Worm (Caenorhabditis elegans) whole organism, young adult: Measurements from ENCODE around the gene ZK154.4.

Source experiments
- C06A6.2 ChIP-seq: fragments of 200-800 bp; sonication (Bioruptor generic); conservative IDR thresholded peaks from 2 replicates; pipeline ENCODE4 v1.3.6; 2022; ENCODE audit warnings: missing genetic modification characterization, missing compliant biosample characterization
- F39B2.1 ChIP-seq: fragments of 200-800 bp; sonication (Bioruptor generic); IDR thresholded peaks from 2 replicates; pipeline ENCODE4 v1.3.6; 2022; ENCODE audit warnings: missing genetic modification reagents, missing genetic modification characterization, missing compliant biosample characterization
- K12H6.12 ChIP-seq: fragments of 200-800 bp; sonication (Bioruptor generic); optimal IDR thresholded peaks from 2 replicates; lab custom pipeline; 2018; ENCODE audit warnings: mild to moderate bottlenecking, missing genetic modification characterization, missing compliant biosample characterization
- T26A5.8 ChIP-seq: sonication (generic microtip); optimal IDR thresholded peaks from 2 replicates; lab custom pipeline; 2016; ENCODE audit warnings: missing genetic modification characterization, missing compliant biosample characterization
- ZK185.1 ChIP-seq: sonication (generic microtip); optimal IDR thresholded peaks from 2 replicates; lab custom pipeline; 2016; ENCODE audit warnings: mild to moderate bottlenecking, missing genetic modification characterization, missing compliant biosample characterization; ENCODE audit not compliant: poor library complexity, severe bottlenecking
- attf-3 ChIP-seq: fragments of 200-800 bp; sonication (Bioruptor generic); conservative IDR thresholded peaks from 2 replicates; pipeline ENCODE4 v1.3.6; 2022; ENCODE audit warnings: missing genetic modification reagents, missing genetic modification characterization, missing compliant biosample characterization
- attf-6 ChIP-seq: fragments of 200-800 bp; sonication (Bioruptor generic); IDR thresholded peaks from 2 replicates; pipeline ENCODE4 v1.3.6; 2022; ENCODE audit warnings: missing genetic modification reagents, missing genetic modification characterization, missing compliant biosample characterization
- cebp-1 ChIP-seq, 2 experiments: fragments of 200-800 bp in 1 of 2; sonication (Bioruptor generic) in 1 of 2; sonication (generic microtip) in 1 of 2; IDR thresholded peaks in 1 of 2; optimal IDR thresholded peaks in 1 of 2; 2 replicates each; pipeline versions ENCODE4 v1.3.6 to Lab custom; 2017 to 2022; ENCODE audit warnings: missing compliant biosample characterization in 2 of 2, missing genetic modification characterization in 2 of 2, mild to moderate bottlenecking in 1 of 2, missing genetic modification reagents in 1 of 2, moderate library complexity in 1 of 2
- ceh-91 ChIP-seq: fragments of 200-800 bp; sonication (Bioruptor generic); IDR thresholded peaks from 2 replicates; pipeline ENCODE4 v1.3.6; 2022; ENCODE audit warnings: missing genetic modification reagents, missing genetic modification characterization, missing compliant biosample characterization
- dox-1 ChIP-seq: fragments of 200-800 bp; sonication (Bioruptor generic); IDR thresholded peaks from 2 replicates; pipeline ENCODE4 v1.3.6; 2022; ENCODE audit warnings: missing genetic modification reagents, missing genetic modification characterization, missing compliant biosample characterization
- dpff-1 ChIP-seq: sonication (generic microtip); optimal IDR thresholded peaks from 2 replicates; lab custom pipeline; 2017; ENCODE audit warnings: mild to moderate bottlenecking, missing genetic modification characterization, missing compliant biosample characterization
- efl-1 ChIP-seq: fragments of 150-350 bp; optimal IDR thresholded peaks from 2 replicates; lab custom pipeline; 2014; ENCODE audit warnings: missing biosample characterization, missing genetic modification reagents, missing genetic modification characterization
- egl-44 ChIP-seq: fragments of 200-800 bp; sonication (Bioruptor generic); IDR thresholded peaks from 2 replicates; pipeline ENCODE4 v1.3.6; 2022; ENCODE audit warnings: missing genetic modification reagents, missing genetic modification characterization, missing compliant biosample characterization
- egrh-3 ChIP-seq: fragments of 200-800 bp; sonication (Bioruptor generic); IDR thresholded peaks from 2 replicates; pipeline ENCODE4 v1.3.6; 2022; ENCODE audit warnings: missing genetic modification reagents, missing genetic modification characterization, missing compliant biosample characterization
- him-1 ChIP-seq: sonication (generic microtip); optimal IDR thresholded peaks from 2 replicates; lab custom pipeline; 2016; ENCODE audit warnings: missing genotype, missing genetic modification reagents, missing genetic modification characterization, missing compliant biosample characterization
- hmg-1.2 ChIP-seq: fragments of 200-800 bp; sonication (Bioruptor generic); IDR thresholded peaks from 2 replicates; pipeline ENCODE4 v1.3.6; 2022; ENCODE audit warnings: missing genetic modification reagents, missing genetic modification characterization, missing compliant biosample characterization
- hmg-20 ChIP-seq: fragments of 200-800 bp; sonication (Bioruptor generic); IDR thresholded peaks from 2 replicates; pipeline ENCODE4 v1.3.6; 2022; ENCODE audit warnings: missing genetic modification reagents, missing genetic modification characterization, missing compliant biosample characterization
- let-607 ChIP-seq, 2 experiments: fragments of 200-800 bp in 1 of 2; sonication (Bioruptor generic) in 1 of 2; sonication (generic microtip) in 1 of 2; optimal IDR thresholded peaks; 2 replicates each; lab custom pipeline; 2016 to 2018; ENCODE audit warnings: mild to moderate bottlenecking in 2 of 2, missing compliant biosample characterization in 2 of 2, missing genetic modification characterization in 2 of 2, moderate library complexity in 2 of 2, missing genotype in 1 of 2
- lin-35 ChIP-seq, 3 experiments: fragments of 150-350 bp in 2 of 3; sonication (generic microtip) in 1 of 3; optimal IDR thresholded peaks; 2 replicates each; lab custom pipeline; 2014 to 2018; ENCODE audit warnings: missing biosample characterization in 3 of 3, missing genetic modification characterization in 3 of 3, missing genetic modification reagents in 3 of 3
- lin-40 ChIP-seq: sonication (generic microtip); optimal IDR thresholded peaks from 2 replicates; lab custom pipeline; 2016; ENCODE audit warnings: missing genetic modification characterization, mild to moderate bottlenecking, missing compliant biosample characterization, missing genotype, missing genetic modification reagents
- madf-3 ChIP-seq: fragments of 200-800 bp; sonication (Bioruptor generic); IDR thresholded peaks from 2 replicates; pipeline ENCODE4 v1.3.6; 2022; ENCODE audit warnings: missing genetic modification reagents, missing genetic modification characterization, missing compliant biosample characterization
- madf-6 ChIP-seq: fragments of 200-800 bp; sonication (Bioruptor generic); IDR thresholded peaks from 2 replicates; pipeline ENCODE4 v1.3.6; 2022; ENCODE audit warnings: missing genetic modification reagents, missing genetic modification characterization, missing compliant biosample characterization
- madf-8 ChIP-seq: fragments of 200-800 bp; sonication (Bioruptor generic); conservative IDR thresholded peaks from 2 replicates; pipeline ENCODE4 v1.3.6; 2022; ENCODE audit warnings: missing genetic modification reagents, missing genetic modification characterization, missing compliant biosample characterization
- mcd-1 ChIP-seq: fragments of 200-800 bp; sonication (Bioruptor generic); IDR thresholded peaks from 2 replicates; pipeline ENCODE4 v1.3.6; 2022; ENCODE audit warnings: missing genetic modification reagents, missing genetic modification characterization, missing compliant biosample characterization
- mes-4 ChIP-seq: sonication (generic microtip); optimal IDR thresholded peaks from 2 replicates; lab custom pipeline; 2016; ENCODE audit warnings: missing genotype, missing genetic modification characterization, missing compliant biosample characterization
- mxl-1 ChIP-seq: sonication (generic microtip); optimal IDR thresholded peaks from 2 replicates; lab custom pipeline; 2016; ENCODE audit warnings: missing genetic modification characterization, missing compliant biosample characterization
- nhr-80 ChIP-seq: sonication (generic microtip); optimal IDR thresholded peaks from 2 replicates; lab custom pipeline; 2016; ENCODE audit warnings: missing genetic modification characterization, missing compliant biosample characterization
- nhr-90 ChIP-seq: sonication (generic microtip); optimal IDR thresholded peaks from 2 replicates; lab custom pipeline; 2016; ENCODE audit warnings: missing genotype, mild to moderate bottlenecking, missing genetic modification characterization, missing compliant biosample characterization
- pbrm-1 ChIP-seq: fragments of 200-800 bp; sonication (Bioruptor generic); IDR thresholded peaks from 2 replicates; pipeline ENCODE4 v1.3.6; 2022; ENCODE audit warnings: missing genetic modification reagents, missing genetic modification characterization, missing compliant biosample characterization
- rcor-1 ChIP-seq: fragments of 200-800 bp; sonication (Bioruptor generic); IDR thresholded peaks from 2 replicates; pipeline ENCODE4 v1.3.6; 2022; ENCODE audit warnings: missing genetic modification reagents, missing genetic modification characterization, missing compliant biosample characterization
- rec-8 ChIP-seq, 2 experiments: sonication (generic microtip); optimal IDR thresholded peaks; 2 replicates each; lab custom pipeline; 2016; ENCODE audit warnings: mild to moderate bottlenecking in 2 of 2, missing genetic modification characterization in 2 of 2, missing genetic modification reagents in 2 of 2, missing genotype in 2 of 2, missing biosample characterization in 1 of 2, missing compliant biosample characterization in 1 of 2, moderate library complexity in 1 of 2
- repo-1 ChIP-seq: sonication (generic microtip); optimal IDR thresholded peaks from 2 replicates; lab custom pipeline; 2017; ENCODE audit warnings: mild to moderate bottlenecking, missing genetic modification characterization, missing compliant biosample characterization
- sdz-38 ChIP-seq: sonication (generic microtip); optimal IDR thresholded peaks from 2 replicates; lab custom pipeline; 2016; ENCODE audit warnings: missing genotype, missing genetic modification characterization, missing compliant biosample characterization
- sea-2 ChIP-seq: fragments of 200-800 bp; sonication (Bioruptor generic); IDR thresholded peaks from 2 replicates; pipeline ENCODE4 v1.3.6; 2022; ENCODE audit warnings: missing genetic modification characterization, missing compliant biosample characterization
- somi-1 ChIP-seq: fragments of 200-800 bp; sonication (Bioruptor generic); optimal IDR thresholded peaks from 2 replicates; lab custom pipeline; 2018; ENCODE audit warnings: mild to moderate bottlenecking, missing genetic modification characterization, missing compliant biosample characterization
- tbp1 ChIP-seq: fragments of 200-800 bp; sonication (Bioruptor generic); optimal IDR thresholded peaks from 2 replicates; lab custom pipeline; 2018; ENCODE audit warnings: mild to moderate bottlenecking, missing genetic modification characterization, missing compliant biosample characterization
- tbx-9 ChIP-seq: sonication (generic microtip); optimal IDR thresholded peaks from 2 replicates; lab custom pipeline; 2016; ENCODE audit warnings: borderline replicate concordance, missing genetic modification characterization, inconsistent platforms, missing compliant biosample characterization
- tlf-1 ChIP-seq: fragments of 200-800 bp; sonication (Bioruptor generic); optimal IDR thresholded peaks from 2 replicates; lab custom pipeline; 2018; ENCODE audit warnings: mild to moderate bottlenecking, missing genetic modification characterization, missing compliant biosample characterization
- xnd-1 ChIP-seq: sonication (generic microtip); optimal IDR thresholded peaks from 2 replicates; lab custom pipeline; 2016; ENCODE audit warnings: missing genotype, missing genetic modification reagents, missing genetic modification characterization, missing compliant biosample characterization
- zfh-2 ChIP-seq: fragments of 200-800 bp; sonication (Bioruptor generic); conservative IDR thresholded peaks from 2 replicates; pipeline ENCODE4 v1.3.6; 2022; ENCODE audit warnings: missing genetic modification reagents, missing genetic modification characterization, missing compliant biosample characterization
- ztf-25 ChIP-seq: fragments of 200-800 bp; sonication (Bioruptor generic); IDR thresholded peaks from 2 replicates; pipeline ENCODE4 v1.3.6; 2022; ENCODE audit warnings: missing genetic modification reagents, missing genetic modification characterization, missing compliant biosample characterization

The ZK154.4 gene

DNA sequence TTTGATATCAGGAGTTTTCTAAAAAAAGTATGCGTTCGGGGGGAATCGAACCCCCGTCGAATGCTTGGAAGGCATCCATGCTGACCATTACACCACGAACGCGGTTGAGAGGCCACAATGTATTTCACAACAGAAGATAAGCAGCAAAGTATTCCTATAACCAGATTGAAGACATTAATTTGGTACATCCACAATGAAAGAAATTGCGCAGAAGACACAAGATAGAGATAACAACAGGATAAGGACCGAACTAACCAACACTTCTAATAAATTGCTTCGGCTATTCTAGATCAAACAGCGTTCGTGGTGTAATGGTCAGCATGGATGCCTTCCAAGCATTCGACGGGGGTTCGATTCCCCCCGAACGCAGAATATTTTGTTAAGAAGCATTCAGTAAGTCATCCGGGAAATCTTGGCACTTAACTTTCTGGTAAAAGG lies 12.1 kb upstream of the ZK154.4 start (continued):
- TF ChIP-seq hmg-20 (GFP tag; lab: Robert Waterston, UW) (peak; percentile 17; the same call in 1 of the 2 replicates), nhr-80 (tag; lab: Kevin White, UChicago) (peak; percentile 18)

DNA sequence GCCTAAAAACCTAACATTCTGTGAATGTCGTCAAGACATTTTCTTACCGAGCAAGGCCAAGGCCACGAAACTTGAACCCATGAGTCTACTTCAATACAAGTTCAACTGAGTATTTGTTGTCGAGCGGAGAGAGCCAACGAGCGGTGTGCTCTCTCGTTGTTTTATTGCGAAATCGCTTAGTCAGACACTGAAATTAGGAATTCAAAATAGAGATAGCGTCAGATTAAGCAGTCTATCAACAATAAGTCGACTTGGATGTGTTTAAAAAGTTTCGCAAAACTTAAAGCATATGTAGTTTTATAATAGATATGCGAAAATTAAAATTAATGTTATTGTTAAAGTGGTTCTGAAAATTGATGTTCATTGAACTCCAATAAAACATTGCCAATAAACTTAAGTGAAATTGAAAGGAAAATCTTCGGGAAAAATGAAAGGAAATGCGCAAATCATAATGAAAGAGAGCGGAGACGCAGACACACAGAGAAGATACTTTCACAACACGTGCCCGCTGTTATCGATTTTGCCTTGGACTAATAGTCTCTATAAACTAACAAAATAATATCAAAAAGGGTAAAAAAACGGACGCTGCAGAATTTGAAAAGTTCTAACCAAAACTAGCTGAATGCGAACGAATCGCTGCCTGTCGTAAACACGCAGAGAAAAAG lies 11.3 kb upstream of the ZK154.4 start, which contains the start of gene ZK154.6:
ZK154.6 (minus strand) TSS at position 187 of the 665 bp plus-strand sequence.
- TF ChIP-seq cebp-1 (GFP tag; IDR thresholded peaks at IDR 0.05; lab: Robert Waterston, UW) (peak; percentile 86), cebp-1 (tag; optimal IDR thresholded peaks at IDR 0.05; lab: Kevin White, UChicago) (peak; percentile 97), hmg-1.2 (GFP tag; lab: Robert Waterston, UW) (peak; percentile 50; the same call in 1 of the 2 replicates), ZK185.1 (tag; lab: Kevin White, UChicago) (peak; percentile 18), madf-3 (GFP tag; lab: Robert Waterston, UW) (no peak), dpff-1 (no peak), lin-40 (tag; lab: Kevin White, UChicago) (no peak)

DNA sequence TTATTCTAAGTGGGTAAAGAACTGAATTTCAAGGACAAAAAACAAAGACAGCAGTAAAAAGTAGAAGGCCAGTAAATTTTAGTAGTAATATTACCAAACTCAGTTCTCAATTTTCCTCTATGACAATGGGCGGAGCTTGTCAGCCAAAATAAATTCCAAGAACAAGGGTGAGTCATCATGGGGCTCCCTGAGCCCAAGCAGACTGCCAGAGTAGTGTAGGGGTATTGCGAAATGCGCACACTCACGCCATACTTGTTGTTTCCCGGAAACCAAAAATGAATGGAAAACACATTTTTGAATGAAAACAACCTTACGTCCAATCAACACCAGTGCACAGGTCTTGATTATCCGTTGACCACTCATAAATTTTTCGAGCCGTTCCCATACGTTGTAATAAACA lies 9.6 kb upstream of the ZK154.4 start:
- TF ChIP-seq hmg-1.2 (GFP tag; lab: Robert Waterston, UW) (no peak), egl-44 (no peak), mxl-1 (tag; lab: Kevin White, UChicago) (no peak), repo-1 (tag; lab: Kevin White, UChicago) (no peak), egrh-3 (GFP tag; lab: Robert Waterston, UW) (no peak), F39B2.1 (GFP tag; lab: Robert Waterston, UW) (no peak), ceh-91 (GFP tag; lab: Robert Waterston, UW) (no peak), ztf-25 (GFP tag; lab: Robert Waterston, UW) (no peak), madf-6 (GFP tag; lab: Robert Waterston, UW) (no peak), lin-35 (GFP tag; optimal IDR thresholded peaks at IDR 0.05; lab: Kevin White, UChicago) (peak in 1 of 3 experiments; percentile 42), K12H6.12 (tag; lab: Kevin White, UChicago) (peak; percentile 27), cebp-1 (GFP tag; IDR thresholded peaks at IDR 0.05; lab: Robert Waterston, UW) (peak; percentile 87), cebp-1 (tag; optimal IDR thresholded peaks at IDR 0.05; lab: Kevin White, UChicago) (peak; percentile 97), mes-4 (tag; lab: Kevin White, UChicago) (no peak), xnd-1 (tag; lab: Kevin White, UChicago) (no peak), lin-40 (tag; lab: Kevin White, UChicago) (peak; percentile 13), nhr-90 (tag; lab: Kevin White, UChicago) (no peak)

DNA sequence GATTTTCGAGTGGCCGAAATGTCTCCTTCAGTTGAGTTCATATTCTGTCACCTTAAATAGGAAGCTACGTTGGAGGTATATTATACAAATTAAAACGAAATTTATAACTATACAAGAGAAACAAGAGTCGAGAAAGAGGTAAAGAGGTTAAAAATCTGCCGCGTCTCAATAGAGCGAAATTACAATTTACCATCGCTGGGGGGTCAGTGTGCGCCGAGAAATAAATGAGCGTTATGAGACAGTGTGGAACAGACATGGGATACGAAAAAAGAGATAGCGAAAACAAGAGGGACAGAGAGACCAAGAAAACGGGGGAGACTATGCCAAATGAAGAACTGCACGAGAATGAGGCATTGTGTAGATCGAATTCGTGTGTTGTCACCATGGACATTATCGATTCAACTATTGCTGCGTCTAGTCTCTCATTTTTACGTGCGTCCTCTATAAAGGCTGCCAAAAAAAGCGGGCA lies 5.7 kb upstream of the ZK154.4 start, which contains the start of gene ZK154.5:
ZK154.5 (minus strand) TSS at position 51 of the 469 bp plus-strand sequence.
- TF ChIP-seq tbp1 (peak; percentile 14), him-1 (tag; lab: Kevin White, UChicago) (no peak), rec-8 (tag; optimal IDR thresholded peaks at IDR 0.05; lab: Kevin White, UChicago) (no peak), T26A5.8 (no peak), tbx-9 (no peak), mcd-1 (GFP tag; lab: Robert Waterston, UW) (no peak; the same call in 1 of the 2 replicates), zfh-2 (GFP tag; lab: Robert Waterston, UW) (no peak), attf-3 (GFP tag; lab: Robert Waterston, UW) (no peak), dox-1 (GFP tag; lab: Robert Waterston, UW) (peak; percentile 57; the same call in 1 of the 2 replicates), tlf-1 (GFP tag; lab: Kevin White, UChicago) (no peak), somi-1 (GFP tag; lab: Kevin White, UChicago) (no peak), pbrm-1 (GFP tag; lab: Robert Waterston, UW) (no peak), C06A6.2 (GFP tag; lab: Robert Waterston, UW) (no peak), madf-6 (GFP tag; lab: Robert Waterston, UW) (no peak; the same call in 1 of the 2 replicates), lin-35 (GFP tag; optimal IDR thresholded peaks at IDR 0.05; lab: Kevin White, UChicago) (no peak), let-607 (tag; optimal IDR thresholded peaks at IDR 0.05; lab: Kevin White, UChicago) (peak; percentile 40 to 54), sdz-38 (tag; lab: Kevin White, UChicago) (no peak), sea-2 (GFP tag; lab: Robert Waterston, UW) (no peak), attf-6 (GFP tag; lab: Robert Waterston, UW) (no peak), efl-1 (no peak), rcor-1 (GFP tag; lab: Robert Waterston, UW) (0 out of 2 replicates have a peak, but pooled peaks have one; percentile 16), madf-8 (no peak)
